Worm (Caenorhabditis elegans) whole organism, L4 larva: ENCODE data around the gene M02D8.5.

ENCODE experiments used
- F37D6.2 ChIP-seq: sonication (generic microtip); optimal IDR thresholded peaks from 2 replicates; lab custom pipeline; 2016; ENCODE audit warnings: mild to moderate bottlenecking, missing genetic modification characterization, missing compliant biosample characterization
- F49E8.2 ChIP-seq: sonication (generic microtip); optimal IDR thresholded peaks from 2 replicates; lab custom pipeline; 2016; ENCODE audit warnings: missing compliant biosample characterization, mild to moderate bottlenecking, missing genetic modification characterization, borderline replicate concordance
- T20F7.1 ChIP-seq: fragments of 200-800 bp; sonication (Bioruptor generic); optimal IDR thresholded peaks from 2 replicates; lab custom pipeline; 2018; ENCODE audit warnings: mild to moderate bottlenecking, missing genetic modification characterization, missing compliant biosample characterization
- ZK337.2 ChIP-seq: fragments of 200-800 bp; sonication (Bioruptor generic); IDR thresholded peaks from 2 replicates; pipeline ENCODE4 v1.3.6; 2022; ENCODE audit warnings: missing genetic modification reagents, missing genetic modification characterization, missing compliant biosample characterization
- aha-1 ChIP-seq: fragments of 150-350 bp; peaks from one replicate; lab custom pipeline; 2014; ENCODE audit warnings: missing biosample characterization, missing genetic modification characterization
- attf-4 ChIP-seq: sonication (generic microtip); optimal IDR thresholded peaks from 3 replicates; lab custom pipeline; 2017; ENCODE audit warnings: missing biosample characterization, missing genetic modification characterization
- ceh-28 ChIP-seq: fragments of 150-350 bp; optimal IDR thresholded peaks from 2 replicates; lab custom pipeline; 2014; ENCODE audit warnings: missing biosample characterization, missing genetic modification reagents, missing genetic modification characterization
- ceh-32 ChIP-seq: sonication (generic microtip); optimal IDR thresholded peaks from 2 replicates; lab custom pipeline; 2016; ENCODE audit warnings: mild to moderate bottlenecking, missing genetic modification characterization, missing compliant biosample characterization; ENCODE audit not compliant: poor library complexity
- ceh-44 ChIP-seq: fragments of 200-800 bp; sonication (Bioruptor generic); IDR thresholded peaks from 2 replicates; pipeline ENCODE4 v1.3.6; 2022; ENCODE audit warnings: missing genetic modification reagents, missing genetic modification characterization, missing compliant biosample characterization
- ceh-62 ChIP-seq: sonication (generic microtip); optimal IDR thresholded peaks from 2 replicates; lab custom pipeline; 2017; ENCODE audit warnings: missing biosample characterization, missing genetic modification characterization
- ces-1 ChIP-seq: fragments of 150-350 bp; sonication (generic microtip); optimal IDR thresholded peaks from 4 replicates; lab custom pipeline; 2014; ENCODE audit warnings: missing biosample characterization, missing genetic modification reagents, missing genetic modification characterization
- daf-19 ChIP-seq: fragments of 200-800 bp; sonication (Bioruptor generic); conservative IDR thresholded peaks from 2 replicates; pipeline ENCODE4 v1.3.6; 2022; ENCODE audit warnings: missing genetic modification characterization, missing compliant biosample characterization
- daf-8 ChIP-seq: fragments of 200-800 bp; sonication (Bioruptor generic); IDR thresholded peaks from 2 replicates; pipeline ENCODE4 v1.3.6; 2022; ENCODE audit warnings: missing genetic modification characterization, missing compliant biosample characterization
- dmd-6 ChIP-seq: fragments of 200-800 bp; sonication (Bioruptor generic); IDR thresholded peaks from 2 replicates; pipeline ENCODE4 v1.3.6; 2022; ENCODE audit warnings: missing genetic modification reagents, missing genetic modification characterization, missing compliant biosample characterization
- dmd-8 ChIP-seq: fragments of 200-800 bp; sonication (Bioruptor generic); IDR thresholded peaks from 2 replicates; pipeline ENCODE4 v1.3.6; 2022; ENCODE audit warnings: missing genetic modification characterization, missing compliant biosample characterization
- dmd-9 ChIP-seq: fragments of 200-800 bp; sonication (Bioruptor generic); IDR thresholded peaks from 2 replicates; pipeline ENCODE4 v1.3.6; 2022; ENCODE audit warnings: missing genetic modification reagents, missing genetic modification characterization, missing compliant biosample characterization
- dpl-1 ChIP-seq: fragments of 150-350 bp; optimal IDR thresholded peaks from 2 replicates; lab custom pipeline; 2014; ENCODE audit warnings: missing biosample characterization, missing genetic modification reagents, missing genetic modification characterization
- dve-1 ChIP-seq: sonication (generic microtip); optimal IDR thresholded peaks from 2 replicates; lab custom pipeline; 2017; ENCODE audit warnings: antibody characterized with exemption, mild to moderate bottlenecking, missing genetic modification characterization, missing compliant biosample characterization; ENCODE audit not compliant: insufficient read depth
- fkh-10 ChIP-seq: fragments of 150-350 bp; optimal IDR thresholded peaks from 2 replicates; lab custom pipeline; 2014; ENCODE audit warnings: missing biosample characterization, missing genetic modification reagents, missing genetic modification characterization
- hif-1 ChIP-seq, 2 experiments: sonication (generic microtip); optimal IDR thresholded peaks; 2 replicates each; lab custom pipeline; 2016 to 2017; ENCODE audit warnings: missing compliant biosample characterization in 2 of 2, missing genetic modification characterization in 2 of 2, missing genetic modification reagents in 2 of 2, missing genotype in 2 of 2, mild to moderate bottlenecking in 1 of 2
- hmg-1.1 ChIP-seq: fragments of 200-800 bp; sonication (Bioruptor generic); IDR thresholded peaks from 2 replicates; pipeline ENCODE4 v1.3.6; 2022; ENCODE audit warnings: missing genetic modification reagents, missing genetic modification characterization, missing compliant biosample characterization
- lin-1 ChIP-seq: fragments of 200-800 bp; sonication (Bioruptor generic); IDR thresholded peaks from 2 replicates; pipeline ENCODE4 v1.3.6; 2022; ENCODE audit warnings: missing genetic modification reagents, missing genetic modification characterization, missing compliant biosample characterization
- lin-13 ChIP-seq: fragments of 150-350 bp; optimal IDR thresholded peaks from 2 replicates; lab custom pipeline; 2014; ENCODE audit warnings: missing biosample characterization, missing genetic modification reagents, missing genetic modification characterization
- lin-38 ChIP-seq: fragments of 200-800 bp; sonication (Bioruptor generic); IDR thresholded peaks from 2 replicates; pipeline ENCODE4 v1.3.6; 2022; ENCODE audit warnings: missing genetic modification reagents, missing genetic modification characterization, missing compliant biosample characterization
- lin-39 ChIP-seq: fragments of 150-350 bp; optimal IDR thresholded peaks from 2 replicates; lab custom pipeline; 2014; ENCODE audit warnings: missing biosample characterization, missing genetic modification reagents, missing genetic modification characterization
- madf-9 ChIP-seq: fragments of 200-800 bp; sonication (Bioruptor generic); conservative IDR thresholded peaks from 2 replicates; pipeline ENCODE4 v1.3.6; 2022; ENCODE audit warnings: missing genetic modification reagents, missing genetic modification characterization, missing compliant biosample characterization
- mxl-3 ChIP-seq: fragments of 200-800 bp; sonication (Bioruptor generic); optimal IDR thresholded peaks from 2 replicates; lab custom pipeline; 2018; ENCODE audit warnings: mild to moderate bottlenecking, missing genetic modification characterization, missing compliant biosample characterization
- nhr-10 ChIP-seq: fragments of 150-350 bp; optimal IDR thresholded peaks from 2 replicates; lab custom pipeline; 2014; ENCODE audit warnings: missing biosample characterization, missing genetic modification characterization
- nhr-102 ChIP-seq: sonication (generic microtip); optimal IDR thresholded peaks from 2 replicates; lab custom pipeline; 2016; ENCODE audit warnings: mild to moderate bottlenecking, missing genetic modification characterization, moderate library complexity, missing compliant biosample characterization
- nhr-111 ChIP-seq: fragments of 200-800 bp; sonication (Bioruptor generic); optimal IDR thresholded peaks from 2 replicates; lab custom pipeline; 2018; ENCODE audit warnings: mild to moderate bottlenecking, missing genetic modification characterization, missing compliant biosample characterization
- nhr-25 ChIP-seq: sonication (generic microtip); optimal IDR thresholded peaks from 2 replicates; lab custom pipeline; 2017; ENCODE audit warnings: missing genetic modification characterization, mild to moderate bottlenecking, missing compliant biosample characterization, antibody characterized with exemption, moderate library complexity, borderline replicate concordance; ENCODE audit not compliant: insufficient read depth
- nhr-41 ChIP-seq: fragments of 200-800 bp; sonication (Bioruptor generic); IDR thresholded peaks from 2 replicates; pipeline ENCODE4 v1.3.6; 2022; ENCODE audit warnings: missing genetic modification reagents, missing genetic modification characterization, missing compliant biosample characterization
- nhr-42 ChIP-seq: fragments of 200-800 bp; sonication (Bioruptor generic); IDR thresholded peaks from 2 replicates; pipeline ENCODE4 v1.3.6; 2022; ENCODE audit warnings: missing genetic modification characterization, missing compliant biosample characterization
- nhr-6 ChIP-seq: fragments of 150-350 bp; optimal IDR thresholded peaks from 2 replicates; lab custom pipeline; 2014; ENCODE audit warnings: missing biosample characterization, missing genetic modification characterization
- nhr-76 ChIP-seq: fragments of 150-350 bp; optimal IDR thresholded peaks from 2 replicates; lab custom pipeline; 2014; ENCODE audit warnings: missing biosample characterization, missing genetic modification characterization
- saeg-2 ChIP-seq: fragments of 200-800 bp; sonication (Bioruptor generic); IDR thresholded peaks from 2 replicates; pipeline ENCODE4 v1.3.6; 2022; ENCODE audit warnings: missing genetic modification reagents, missing genetic modification characterization, missing compliant biosample characterization
- set-16 ChIP-seq: fragments of 200-800 bp; sonication (Bioruptor generic); IDR thresholded peaks from 2 replicates; pipeline ENCODE4 v1.3.6; 2022; ENCODE audit warnings: missing genetic modification reagents, missing genetic modification characterization, missing compliant biosample characterization
- tra-1 ChIP-seq: fragments of 200-800 bp; sonication (Bioruptor generic); IDR thresholded peaks from 2 replicates; pipeline ENCODE4 v1.3.6; 2022; ENCODE audit warnings: missing genetic modification reagents, missing genetic modification characterization, missing compliant biosample characterization
- unc-62 ChIP-seq, 3 experiments: fragments of 150-350 bp in 1 of 3; sonication (generic microtip); optimal IDR thresholded peaks in 2 of 3; peaks in 1 of 3; 1 replicate in 1 of 3; 2 replicates in 2 of 3; lab custom pipeline; 2014 to 2017; ENCODE audit warnings: missing biosample characterization in 3 of 3, missing genetic modification characterization in 3 of 3, missing genetic modification reagents in 3 of 3, missing genotype in 1 of 3
- zfp-2 ChIP-seq: sonication (generic microtip); optimal IDR thresholded peaks from 2 replicates; lab custom pipeline; 2016; ENCODE audit warnings: mild to moderate bottlenecking, missing genetic modification characterization, missing compliant biosample characterization
- zip-11 ChIP-seq: fragments of 200-800 bp; sonication (Bioruptor generic); IDR thresholded peaks from 2 replicates; pipeline ENCODE4 v1.3.6; 2022; ENCODE audit warnings: missing genetic modification characterization, missing compliant biosample characterization

The M02D8.5 gene

DNA sequence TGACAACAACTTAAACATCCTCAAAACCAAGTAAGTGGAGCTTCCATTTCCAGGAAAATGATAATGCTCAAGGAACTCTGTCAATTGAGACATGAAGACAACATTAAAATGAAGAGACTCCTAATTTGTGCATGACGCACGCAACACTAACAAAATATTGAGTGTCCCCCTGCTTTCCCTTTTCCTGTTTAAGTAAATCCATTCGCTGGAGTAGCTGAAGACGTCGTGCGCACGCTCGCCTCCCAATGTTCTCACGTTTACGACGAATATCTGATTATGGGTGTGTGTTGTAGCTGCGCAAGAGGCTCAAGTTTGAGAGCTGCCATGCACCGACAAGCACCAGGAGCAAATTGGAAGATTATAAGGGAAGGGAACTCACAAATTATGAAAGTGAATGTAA lies 39.6 kb upstream of the M02D8.5 start (continued):
- TF ChIP-seq dmd-8 (GFP tag; lab: Robert Waterston, UW) = no peak
- TF ChIP-seq ZK337.2 (GFP tag; lab: Robert Waterston, UW) = no peak
- no peak for TF ChIP-seq ceh-32 (tag; lab: Kevin White, UChicago)
- TF ChIP-seq lin-38 (GFP tag; lab: Robert Waterston, UW) = no peak
- TF ChIP-seq nhr-6 = no peak
- TF ChIP-seq nhr-41 (GFP tag; lab: Robert Waterston, UW) = no peak
- no peak for TF ChIP-seq zfp-2 (tag; lab: Kevin White, UChicago)
- TF ChIP-seq daf-19 (GFP tag; lab: Robert Waterston, UW) = 0 out of 2 replicates have a peak, but pooled peaks have one; percentile 10
- no peak for TF ChIP-seq F49E8.2 (tag; lab: Kevin White, UChicago)
- TF ChIP-seq ceh-28 (tag; lab: Kevin White, UChicago) = no peak
- no peak for TF ChIP-seq nhr-111 (GFP tag; lab: Kevin White, UChicago)
- TF ChIP-seq dpl-1 = no peak
- TF ChIP-seq daf-8 (GFP tag; lab: Robert Waterston, UW) = no peak
- TF ChIP-seq F37D6.2 (tag; lab: Kevin White, UChicago) = no peak
- TF ChIP-seq mxl-3 (GFP tag; lab: Kevin White, UChicago) = no peak

DNA sequence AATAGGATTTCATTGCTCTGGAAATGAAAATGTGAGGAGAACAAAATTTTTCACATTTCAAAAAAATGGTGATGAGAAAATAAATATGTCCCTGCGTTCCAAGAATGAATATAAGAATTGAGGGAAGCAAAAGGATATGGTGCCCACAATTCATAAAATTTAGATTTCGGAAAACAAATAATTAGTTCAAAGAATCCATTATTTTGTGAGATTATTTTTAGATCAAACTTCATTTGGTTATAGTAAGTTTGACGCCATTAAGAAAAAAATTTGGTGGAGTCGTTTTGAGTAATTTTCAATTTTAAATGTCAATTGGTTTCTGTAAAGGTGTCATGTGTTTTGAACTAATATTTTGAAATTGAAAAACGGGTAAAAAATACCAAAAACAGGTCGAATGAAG lies 39.0 kb upstream of the M02D8.5 start:
- peak; percentile 91 for TF ChIP-seq aha-1
- no peak for TF ChIP-seq dmd-6
- TF ChIP-seq, all 104 proteins: peak for 1

DNA sequence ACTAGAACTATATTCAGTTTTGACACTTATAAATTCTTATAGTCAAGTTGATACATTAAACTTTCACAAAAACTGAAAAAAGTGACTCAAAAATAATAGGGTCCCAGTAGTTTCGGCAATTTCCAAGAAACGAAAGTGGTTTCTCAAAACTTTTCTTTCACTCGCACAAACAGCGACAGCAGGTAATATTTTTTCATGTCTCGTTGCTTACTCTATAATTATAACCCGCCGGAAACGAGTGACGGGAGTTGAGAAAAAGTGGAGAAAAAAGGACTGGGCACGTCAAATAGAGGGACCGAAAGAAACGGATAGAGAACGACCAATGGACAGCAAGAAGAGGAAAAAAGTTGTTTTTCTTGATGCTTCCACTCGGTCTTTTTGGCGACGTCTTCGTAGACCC lies 38.5 kb upstream of the M02D8.5 start:
- TF ChIP-seq unc-62 (GFP tag; optimal IDR thresholded peaks at IDR 0.05 in 1 of 2; lab: Kevin White, UChicago) (peak in 1 of 2 experiments; percentile 50), unc-62 (tag; optimal IDR thresholded peaks at IDR 0.05; lab: Kevin White, UChicago) (no peak), zip-11 (no peak)

DNA sequence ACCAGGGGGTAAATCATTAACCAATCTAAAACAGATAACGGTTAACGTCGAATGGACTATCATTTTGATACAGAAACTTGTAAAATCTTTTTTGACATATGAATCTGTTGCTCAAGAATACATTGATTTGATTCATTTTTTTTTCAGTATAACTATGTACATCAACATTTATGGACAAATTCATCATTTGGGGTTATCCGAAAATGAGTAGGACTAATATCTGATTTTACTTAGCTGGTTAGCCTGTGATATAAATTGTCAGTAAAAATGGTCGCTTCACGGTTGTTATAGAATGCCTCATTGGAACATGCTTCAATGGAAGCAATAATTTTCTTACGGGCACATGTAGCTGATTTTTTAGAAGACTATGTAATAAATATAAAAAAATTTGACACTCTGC lies 36.3 kb upstream of the M02D8.5 start:
- TF ChIP-seq fkh-10 (GFP tag; lab: Kevin White, UChicago) (no peak), set-16 (GFP tag; lab: Robert Waterston, UW) (no peak), unc-62 (GFP tag; optimal IDR thresholded peaks at IDR 0.05 in 1 of 2; lab: Kevin White, UChicago) (peak in 1 of 2 experiments; percentile 95), unc-62 (tag; optimal IDR thresholded peaks at IDR 0.05; lab: Kevin White, UChicago) (no peak)
- TF ChIP-seq, all 104 proteins: peak for 1

DNA sequence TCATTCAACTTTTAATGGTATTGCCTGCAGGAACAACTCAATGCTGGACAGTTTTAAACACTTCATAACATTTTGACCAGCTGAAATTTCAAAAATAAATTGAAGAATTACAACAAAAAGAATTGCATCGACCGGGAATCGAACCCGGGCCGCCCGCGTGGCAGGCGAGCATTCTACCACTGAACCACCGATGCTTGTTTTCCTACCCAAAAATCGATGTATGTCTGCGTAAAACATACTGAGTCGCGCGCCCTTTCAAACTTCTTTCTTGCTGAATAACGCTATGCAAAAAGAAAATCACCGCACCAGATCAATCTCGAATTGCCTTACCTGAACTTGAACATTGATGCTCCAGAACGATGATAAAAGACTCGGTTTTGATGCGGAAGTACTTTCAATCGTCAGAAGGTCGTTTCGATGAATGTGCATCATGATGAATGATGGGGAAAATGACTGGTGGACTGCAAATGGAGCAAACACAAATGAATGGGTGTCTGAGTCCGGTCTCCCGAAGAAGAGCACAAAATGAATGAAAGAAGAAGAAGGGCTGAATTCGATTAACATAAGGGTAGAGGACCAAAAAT lies 35.4 kb upstream of the M02D8.5 start, which contains the start of gene R04E5.7:
Gene R04E5.7 (minus strand): TSS at position 564 of the 584 bp plus-strand sequence.
- TF ChIP-seq nhr-76 (tag; lab: Kevin White, UChicago) = no peak
- TF ChIP-seq zfp-2 (tag; lab: Kevin White, UChicago) = no peak
- TF ChIP-seq lin-13 (GFP tag; lab: Kevin White, UChicago) = no peak
- TF ChIP-seq mxl-3 (GFP tag; lab: Kevin White, UChicago) = peak; percentile 34
- TF ChIP-seq ceh-62 (tag; lab: Kevin White, UChicago) = no peak
- no peak for TF ChIP-seq zip-11
- no peak for TF ChIP-seq saeg-2 (GFP tag; lab: Robert Waterston, UW)
- TF ChIP-seq nhr-42 (GFP tag; lab: Robert Waterston, UW) = no peak
- TF ChIP-seq madf-9 (GFP tag; lab: Robert Waterston, UW) = peak; percentile 59; the same call in 1 of the 2 replicates
- peak; percentile 48 for TF ChIP-seq dve-1 (tag; lab: Kevin White, UChicago)
- TF ChIP-seq T20F7.1 (GFP tag; lab: Kevin White, UChicago) = no peak
- TF ChIP-seq attf-4 (tag; lab: Kevin White, UChicago) = no peak
- TF ChIP-seq nhr-10 (tag; lab: Kevin White, UChicago) = no peak
- TF ChIP-seq nhr-111 (GFP tag; lab: Kevin White, UChicago) = no peak
- TF ChIP-seq hmg-1.1 (GFP tag; lab: Robert Waterston, UW) = peak; percentile 69
- TF ChIP-seq lin-39 = no peak
- TF ChIP-seq lin-1 (GFP tag; lab: Robert Waterston, UW) = 0 out of 2 replicates have a peak, but pooled peaks have one; percentile 27
- no peak for TF ChIP-seq ces-1 (GFP tag; lab: Kevin White, UChicago)
- peak; percentile 33; the same call in 1 of the 2 replicates for TF ChIP-seq tra-1
- TF ChIP-seq aha-1 = peak; percentile 38
- TF ChIP-seq hif-1 (tag; optimal IDR thresholded peaks at IDR 0.05; lab: Kevin White, UChicago) = no peak
- peak; percentile 83 for TF ChIP-seq ceh-44
- TF ChIP-seq nhr-25 (tag; lab: Kevin White, UChicago) = no peak
- TF ChIP-seq nhr-102 (tag; lab: Kevin White, UChicago) = peak; percentile 22
- TF ChIP-seq ceh-32 (tag; lab: Kevin White, UChicago) = no peak
- TF ChIP-seq dmd-9 = no peak
